Fruit fly (Drosophila melanogaster): ENCODE data around the gene par-6.
A peak's percentile ranks its signal among the peaks of the same experiment; 100 is the strongest.

The par-6 gene

dm6 chrX:17707691-17708090, 4.5 kb downstream of the par-6 start:
- TF ChIP-seq dmrt93B (GFP tag; optimal IDR thresholded peaks at IDR 0.05) (no peak), Jra (GFP tag; optimal IDR thresholded peaks at IDR 0.05) (no peak), Vsx2 (GFP tag; optimal IDR thresholded peaks at IDR 0.05; ENCODE audit: partially characterized antibody) (no peak), pan (optimal IDR thresholded peaks at IDR 0.05) (no peak), dsf (GFP tag; optimal IDR thresholded peaks at IDR 0.05; ENCODE audit: borderline replicate concordance) (no peak), Mio (GFP tag; optimal IDR thresholded peaks at IDR 0.05) (no peak), Hnf4 (GFP tag; optimal IDR thresholded peaks at IDR 0.05) (no peak), N (GFP tag; optimal IDR thresholded peaks at IDR 0.05) (no peak), HLH106 (tag; optimal IDR thresholded peaks at IDR 0.05) (no peak), ey (GFP tag; optimal IDR thresholded peaks at IDR 0.05) (no peak)

dm6 chrX:17708843-17709242, 5.7 kb downstream of the par-6 start:
- TF ChIP-seq N (GFP tag; optimal IDR thresholded peaks at IDR 0.05) (no peak), CG9705 (GFP tag; optimal IDR thresholded peaks at IDR 0.05) (no peak), Rel (GFP tag; optimal IDR thresholded peaks at IDR 0.05) (no peak), Rel (tag; optimal IDR thresholded peaks at IDR 0.05) (no peak), Vsx2 (GFP tag; optimal IDR thresholded peaks at IDR 0.05; ENCODE audit: partially characterized antibody) (no peak), Jra (GFP tag; optimal IDR thresholded peaks at IDR 0.05) (no peak)

- TF ChIP-seq Dfd (GFP tag; optimal IDR thresholded peaks at IDR 0.05): no peak
- TF ChIP-seq Rel (GFP tag; optimal IDR thresholded peaks at IDR 0.05): no peak
- peak; percentile 53 for TF ChIP-seq Rel (tag; optimal IDR thresholded peaks at IDR 0.05)
- no peak for TF ChIP-seq HLH106 (tag; optimal IDR thresholded peaks at IDR 0.05)
- TF ChIP-seq lola (GFP tag; optimal IDR thresholded peaks at IDR 0.05): no peak
- TF ChIP-seq Myc (optimal IDR thresholded peaks at IDR 0.05): peak; percentile 54
- TF ChIP-seq CG9705 (GFP tag; optimal IDR thresholded peaks at IDR 0.05): no peak
- TF ChIP-seq dl (GFP tag; optimal IDR thresholded peaks at IDR 0.05; ENCODE audit: insufficient read depth in 1 of 2, partially characterized antibody in 2 of 2): peak in 1 of 2 experiments; percentile 19
- TF ChIP-seq jim (GFP tag; optimal IDR thresholded peaks at IDR 0.05): peak; percentile 83
- TF ChIP-seq psq (GFP tag; optimal IDR thresholded peaks at IDR 0.05): peak; percentile 100
- peak; percentile 44 for TF ChIP-seq Sp1 (GFP tag; optimal IDR thresholded peaks at IDR 0.05)
- peak; percentile 11 for TF ChIP-seq Hr83 (GFP tag; optimal IDR thresholded peaks at IDR 0.05; ENCODE audit: poor library complexity, severe bottlenecking)
- TF ChIP-seq sage (GFP tag; optimal IDR thresholded peaks at IDR 0.05): no peak
- peak; percentile 6 for TF ChIP-seq h (GFP tag; optimal IDR thresholded peaks at IDR 0.05)
- no peak for TF ChIP-seq CG32264 (GFP tag; optimal IDR thresholded peaks at IDR 0.05)
- peak; percentile 14 for TF ChIP-seq rgr (GFP tag; optimal IDR thresholded peaks at IDR 0.05)
- TF ChIP-seq tai (GFP tag; optimal IDR thresholded peaks at IDR 0.05): no peak
- peak; percentile 67 for TF ChIP-seq Dif (GFP tag; optimal IDR thresholded peaks at IDR 0.05; ENCODE audit: partially characterized antibody)
These were observed 6.6 kb downstream of the par-6 start, which contains the start of the genes CG8173 and raskol for dm6 chrX:17709546-17710272. TSS of gene CG8173 (minus strand) at chrX:17709653. TSS of gene raskol (plus strand) at chrX:17710144.

- peak; percentile 55 for TF ChIP-seq psq (GFP tag; optimal IDR thresholded peaks at IDR 0.05)
- no peak for TF ChIP-seq Rel (GFP tag; optimal IDR thresholded peaks at IDR 0.05)
- peak; percentile 65 for TF ChIP-seq Rel (tag; optimal IDR thresholded peaks at IDR 0.05)
- TF ChIP-seq Hnf4 (GFP tag; optimal IDR thresholded peaks at IDR 0.05): no peak
- TF ChIP-seq Dfd (GFP tag; optimal IDR thresholded peaks at IDR 0.05): no peak
- peak; percentile 79 for TF ChIP-seq Dif (GFP tag; optimal IDR thresholded peaks at IDR 0.05; ENCODE audit: partially characterized antibody)
- no peak for TF ChIP-seq sv (GFP tag; optimal IDR thresholded peaks at IDR 0.05)
- no peak for TF ChIP-seq usp (GFP tag; optimal IDR thresholded peaks at IDR 0.05)
- TF ChIP-seq dl (GFP tag; optimal IDR thresholded peaks at IDR 0.05; ENCODE audit: insufficient read depth in 1 of 2, partially characterized antibody in 2 of 2): peak; percentile 24 to 73
- no peak for TF ChIP-seq h (GFP tag; optimal IDR thresholded peaks at IDR 0.05)
- TF ChIP-seq OdsH (GFP tag; optimal IDR thresholded peaks at IDR 0.05): no peak
- no peak for TF ChIP-seq Vsx2 (GFP tag; optimal IDR thresholded peaks at IDR 0.05; ENCODE audit: partially characterized antibody)
- TF ChIP-seq Sp1 (GFP tag; optimal IDR thresholded peaks at IDR 0.05): no peak
These were observed 7.3 kb downstream of the par-6 start for dm6 chrX:17710273-17711085.

Data from whole organism, wandering third instar larva.